Worm (Caenorhabditis elegans) whole organism, L1 larva: ENCODE measurements around the gene Y15E3A.3.
A peak's percentile ranks its signal among the peaks of the same experiment; 100 is the strongest.

ENCODE experiments used
- F16B12.6 ChIP-seq: fragments of 150-350 bp; optimal IDR thresholded peaks from 2 replicates; lab custom pipeline; 2014; ENCODE audit warnings: missing biosample characterization, missing genetic modification characterization
- ama-1 ChIP-seq: fragments of 150-350 bp; optimal IDR thresholded peaks from 2 replicates; lab custom pipeline; 2014
- blmp-1 ChIP-seq: fragments of 150-350 bp; optimal IDR thresholded peaks from 2 replicates; lab custom pipeline; 2014; ENCODE audit warnings: missing biosample characterization, missing genetic modification characterization
- ceh-88 ChIP-seq: fragments of 200-800 bp; sonication (Bioruptor generic); IDR thresholded peaks from 2 replicates; pipeline ENCODE4 v1.3.6; 2022; ENCODE audit warnings: missing genetic modification characterization, missing compliant biosample characterization
- dpl-1 ChIP-seq, 3 experiments: fragments of 150-350 bp in 2 of 3; sonication (generic microtip) in 1 of 3; optimal IDR thresholded peaks; 2 replicates each; lab custom pipeline; 2014 to 2017; ENCODE audit warnings: missing biosample characterization in 3 of 3, missing genetic modification characterization in 3 of 3, missing genetic modification reagents in 3 of 3
- efl-3 ChIP-seq: fragments of 200-800 bp; sonication (Bioruptor generic); optimal IDR thresholded peaks from 2 replicates; lab custom pipeline; 2018; ENCODE audit warnings: mild to moderate bottlenecking, missing genetic modification characterization, missing compliant biosample characterization
- egl-13 ChIP-seq: sonication (generic microtip); optimal IDR thresholded peaks from 2 replicates; lab custom pipeline; 2016; ENCODE audit warnings: missing genotype, missing genetic modification reagents, missing genetic modification characterization, missing compliant biosample characterization
- egl-27 ChIP-seq, 2 experiments: fragments of 150-350 bp in 1 of 2; sonication (generic microtip); optimal IDR thresholded peaks; 3 replicates each; lab custom pipeline; 2017 to 2018; ENCODE audit warnings: missing biosample characterization in 2 of 2, missing genetic modification characterization in 2 of 2, missing genetic modification reagents in 2 of 2
- elt-3 ChIP-seq, 6 experiments: fragments of 150-350 bp in 1 of 6; sonication (generic microtip); optimal IDR thresholded peaks; 2 replicates each; lab custom pipeline; 2017 to 2018; ENCODE audit warnings: missing biosample characterization in 6 of 6, missing genetic modification characterization in 6 of 6, inconsistent platforms in 1 of 6
- fkh-10 ChIP-seq: sonication (generic microtip); optimal IDR thresholded peaks from 2 replicates; lab custom pipeline; 2017; ENCODE audit warnings: missing biosample characterization, missing genetic modification reagents, missing genetic modification characterization
- fkh-4 ChIP-seq: sonication (generic microtip); optimal IDR thresholded peaks from 2 replicates; lab custom pipeline; 2016; ENCODE audit warnings: missing compliant biosample characterization, missing genetic modification characterization, borderline replicate concordance
- fkh-8 ChIP-seq: sonication (generic microtip); optimal IDR thresholded peaks from 2 replicates; lab custom pipeline; 2016; ENCODE audit warnings: mild to moderate bottlenecking, missing genetic modification characterization, missing compliant biosample characterization
- fos-1 ChIP-seq: fragments of 150-350 bp; optimal IDR thresholded peaks from 2 replicates; lab custom pipeline; 2014; ENCODE audit warnings: missing biosample characterization, missing genetic modification characterization
- grh-1 ChIP-seq: fragments of 200-800 bp; sonication (Bioruptor generic); IDR thresholded peaks from 2 replicates; pipeline ENCODE4 v1.3.6; 2022; ENCODE audit warnings: missing genetic modification reagents, missing genetic modification characterization, missing compliant biosample characterization
- hlh-17 ChIP-seq: fragments of 200-800 bp; sonication (Bioruptor generic); optimal IDR thresholded peaks from 2 replicates; lab custom pipeline; 2018; ENCODE audit warnings: missing genetic modification characterization, mild to moderate bottlenecking, missing compliant biosample characterization, moderate library complexity, borderline replicate concordance
- irx-1 ChIP-seq: sonication (generic microtip); optimal IDR thresholded peaks from 2 replicates; lab custom pipeline; 2016; ENCODE audit warnings: missing genetic modification characterization, missing compliant biosample characterization
- jun-1 ChIP-seq: fragments of 150-350 bp; optimal IDR thresholded peaks from 2 replicates; lab custom pipeline; 2014; ENCODE audit warnings: missing biosample characterization, missing genetic modification reagents, missing genetic modification characterization
- lin-14 ChIP-seq: fragments of 200-800 bp; sonication (Bioruptor generic); optimal IDR thresholded peaks from 2 replicates; lab custom pipeline; 2018; ENCODE audit warnings: mild to moderate bottlenecking, missing genetic modification characterization, moderate library complexity, missing compliant biosample characterization
- lin-35 ChIP-seq, 2 experiments: fragments of 150-350 bp; optimal IDR thresholded peaks; 2 replicates each; lab custom pipeline; 2014; ENCODE audit warnings: missing biosample characterization in 2 of 2, missing genetic modification characterization in 2 of 2, missing genetic modification reagents in 2 of 2
- lsy-2 ChIP-seq, 2 experiments: fragments of 150-350 bp; optimal IDR thresholded peaks; 2 replicates each; lab custom pipeline; 2014; ENCODE audit warnings: missing biosample characterization in 2 of 2, missing genetic modification characterization in 2 of 2
- mab-9 ChIP-seq: fragments of 200-800 bp; sonication (Bioruptor generic); IDR thresholded peaks from 2 replicates; pipeline ENCODE4 v1.3.6; 2022; ENCODE audit warnings: missing genetic modification reagents, missing genetic modification characterization, missing compliant biosample characterization
- mep-1 ChIP-seq: fragments of 150-350 bp; optimal IDR thresholded peaks from 2 replicates; lab custom pipeline; 2014; ENCODE audit warnings: missing biosample characterization, missing genetic modification characterization
- nhr-20 ChIP-seq: sonication (generic microtip); optimal IDR thresholded peaks from 2 replicates; lab custom pipeline; 2016; ENCODE audit warnings: mild to moderate bottlenecking, missing genetic modification characterization, missing compliant biosample characterization
- nhr-47 ChIP-seq: sonication (generic microtip); optimal IDR thresholded peaks from 2 replicates; lab custom pipeline; 2016; ENCODE audit warnings: mild to moderate bottlenecking, missing genetic modification characterization, moderate library complexity, missing compliant biosample characterization
- nhr-71 ChIP-seq: sonication (generic microtip); optimal IDR thresholded peaks from 2 replicates; lab custom pipeline; 2016; ENCODE audit warnings: mild to moderate bottlenecking, missing genetic modification characterization, moderate library complexity, missing compliant biosample characterization
- nhr-76 ChIP-seq: sonication (generic microtip); optimal IDR thresholded peaks from 2 replicates; lab custom pipeline; 2017; ENCODE audit warnings: missing biosample characterization, missing genetic modification characterization
- nhr-77 ChIP-seq: fragments of 150-350 bp; optimal IDR thresholded peaks from 2 replicates; lab custom pipeline; 2014; ENCODE audit warnings: missing biosample characterization, missing genetic modification characterization
- nhr-85 ChIP-seq: sonication (generic microtip); peaks from one replicate; lab custom pipeline; 2016; ENCODE audit warnings: missing genetic modification characterization, inconsistent platforms, missing compliant biosample characterization
- nhr-90 ChIP-seq: sonication (generic microtip); optimal IDR thresholded peaks from 2 replicates; lab custom pipeline; 2016; ENCODE audit warnings: mild to moderate bottlenecking, missing genetic modification characterization, missing compliant biosample characterization; ENCODE audit not compliant: poor library complexity
- pag-3 ChIP-seq: sonication (generic microtip); optimal IDR thresholded peaks from 2 replicates; lab custom pipeline; 2017; ENCODE audit warnings: missing genetic modification characterization, mild to moderate bottlenecking, missing compliant biosample characterization, antibody characterized with exemption, borderline replicate concordance; ENCODE audit not compliant: insufficient read depth
- pqm-1 ChIP-seq: sonication (generic microtip); optimal IDR thresholded peaks from 3 replicates; lab custom pipeline; 2017; ENCODE audit warnings: missing biosample characterization, missing genetic modification characterization
- rnt-1 ChIP-seq: sonication (generic microtip); optimal IDR thresholded peaks from 2 replicates; lab custom pipeline; 2016; ENCODE audit warnings: mild to moderate bottlenecking, missing genetic modification characterization, moderate library complexity, missing compliant biosample characterization
- skn-1 ChIP-seq: fragments of 150-350 bp; optimal IDR thresholded peaks from 2 replicates; lab custom pipeline; 2014; ENCODE audit warnings: missing biosample characterization, missing genetic modification characterization
- snpc-4 ChIP-seq: fragments of 150-350 bp; optimal IDR thresholded peaks from 2 replicates; lab custom pipeline; 2014; ENCODE audit warnings: missing biosample characterization, missing genetic modification characterization
- snu-23 ChIP-seq: sonication (generic microtip); optimal IDR thresholded peaks from 2 replicates; lab custom pipeline; 2016; ENCODE audit warnings: missing genetic modification characterization, missing compliant biosample characterization
- sox-4 ChIP-seq: sonication (generic microtip); optimal IDR thresholded peaks from 2 replicates; lab custom pipeline; 2016; ENCODE audit warnings: missing genetic modification characterization, missing compliant biosample characterization
- sup-37 ChIP-seq: fragments of 200-800 bp; sonication (Bioruptor generic); optimal IDR thresholded peaks from 2 replicates; lab custom pipeline; 2018; ENCODE audit warnings: mild to moderate bottlenecking, missing genetic modification characterization, missing compliant biosample characterization
- swsn-7 ChIP-seq: sonication (generic microtip); optimal IDR thresholded peaks from 2 replicates; lab custom pipeline; 2016; ENCODE audit warnings: missing genetic modification characterization, missing compliant biosample characterization
- tbx-2 ChIP-seq: sonication (generic microtip); optimal IDR thresholded peaks from 2 replicates; lab custom pipeline; 2016; ENCODE audit warnings: missing genetic modification characterization, missing compliant biosample characterization
- unc-30 ChIP-seq: sonication (generic microtip); optimal IDR thresholded peaks from 2 replicates; lab custom pipeline; 2017; ENCODE audit warnings: missing biosample characterization, missing genetic modification characterization
- unc-62 ChIP-seq: fragments of 150-350 bp; optimal IDR thresholded peaks from 2 replicates; lab custom pipeline; 2014; ENCODE audit warnings: missing biosample characterization, missing genetic modification reagents, missing genetic modification characterization
- xbp-1 ChIP-seq: sonication (generic microtip); optimal IDR thresholded peaks from 2 replicates; lab custom pipeline; 2016; ENCODE audit warnings: missing genetic modification characterization, missing compliant biosample characterization
- ztf-4 ChIP-seq: fragments of 150-350 bp; optimal IDR thresholded peaks from 2 replicates; lab custom pipeline; 2014; ENCODE audit warnings: missing biosample characterization, missing genetic modification characterization

Gene Y15E3A.3

DNA sequence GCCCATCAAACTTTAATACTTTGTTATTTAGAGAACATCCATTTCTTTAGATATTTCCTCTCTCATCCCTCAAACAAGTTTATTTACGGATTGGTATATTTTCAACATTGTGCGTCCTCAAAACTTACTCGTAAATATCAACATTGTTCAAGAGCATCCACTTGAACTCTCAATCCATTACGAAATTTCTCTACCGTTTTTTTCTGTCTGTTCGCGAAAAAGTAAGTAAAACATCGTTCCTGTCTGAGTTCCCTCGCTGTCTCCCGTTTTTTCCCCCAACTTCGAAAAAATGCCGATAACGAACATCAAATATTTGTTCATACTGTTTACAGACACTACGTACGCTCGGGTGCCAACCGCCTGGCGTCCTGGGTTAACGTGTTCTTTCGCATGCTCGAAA lies 9.3 kb upstream of the Y15E3A.3 start (continued):
- TF ChIP-seq pqm-1 (tag; lab: Kevin White, UChicago) (no peak), irx-1 (tag; lab: Kevin White, UChicago) (no peak), sup-37 (peak; percentile 17), fkh-8 (tag; lab: Kevin White, UChicago) (no peak), snu-23 (GFP tag; lab: Kevin White, UChicago) (no peak), egl-13 (tag; lab: Kevin White, UChicago) (no peak), nhr-20 (peak; percentile 13), hlh-17 (no peak), fkh-4 (no peak), ceh-88 (GFP tag; lab: Robert Waterston, UW) (no peak), xbp-1 (tag; lab: Kevin White, UChicago) (no peak), mab-9 (GFP tag; lab: Robert Waterston, UW) (no peak), pag-3 (tag; lab: Kevin White, UChicago) (no peak), ama-1 (no peak), lin-35 (GFP tag; optimal IDR thresholded peaks at IDR 0.05; lab: Kevin White, UChicago) (no peak), tbx-2 (tag; lab: Kevin White, UChicago) (peak; percentile 43), lin-14 (GFP tag; lab: Kevin White, UChicago) (peak; percentile 63), nhr-71 (tag; lab: Kevin White, UChicago) (no peak), snpc-4 (tag; lab: Kevin White, UChicago) (no peak), fkh-10 (GFP tag; lab: Kevin White, UChicago) (no peak), sox-4 (tag; lab: Kevin White, UChicago) (no peak), grh-1 (0 out of 2 replicates have a peak, but pooled peaks have one; percentile 9), fos-1 (tag; lab: Kevin White, UChicago) (no peak), jun-1 (tag; lab: Kevin White, UChicago) (no peak), ztf-4 (no peak)

DNA sequence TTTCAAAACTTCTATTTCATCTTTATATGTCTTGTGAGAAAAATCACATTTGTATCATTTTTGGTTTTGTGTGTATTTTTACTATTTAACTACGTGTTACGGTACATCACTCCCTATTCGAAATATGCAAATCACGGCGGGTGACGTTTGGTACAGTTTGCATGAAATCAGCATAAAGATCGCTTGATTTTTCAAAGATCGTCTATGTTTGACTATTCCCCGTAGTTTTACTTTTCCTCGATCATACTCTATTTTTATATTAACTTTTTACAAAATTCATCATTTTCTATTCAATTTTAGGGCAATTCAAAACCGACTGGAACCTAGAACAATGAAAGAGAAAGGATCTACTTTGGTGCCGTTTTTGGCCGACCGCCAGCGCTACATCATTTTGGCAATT lies 5.1 kb upstream of the Y15E3A.3 start, which contains the start of gene Y15E3A.4:
Y15E3A.4 (plus strand) TSS at position 301 of the 400 bp plus-strand sequence.
- TF ChIP-seq fkh-10 (GFP tag; lab: Kevin White, UChicago) (no peak), fkh-4 (no peak), lsy-2 (tag; optimal IDR thresholded peaks at IDR 0.05; lab: Kevin White, UChicago) (no peak), ztf-4 (no peak), egl-27 (tag; optimal IDR thresholded peaks at IDR 0.05; lab: Kevin White, UChicago) (no peak), unc-30 (tag; lab: Kevin White, UChicago) (no peak), dpl-1 (GFP tag; optimal IDR thresholded peaks at IDR 0.05; lab: Kevin White, UChicago) (no peak), nhr-47 (no peak)

DNA sequence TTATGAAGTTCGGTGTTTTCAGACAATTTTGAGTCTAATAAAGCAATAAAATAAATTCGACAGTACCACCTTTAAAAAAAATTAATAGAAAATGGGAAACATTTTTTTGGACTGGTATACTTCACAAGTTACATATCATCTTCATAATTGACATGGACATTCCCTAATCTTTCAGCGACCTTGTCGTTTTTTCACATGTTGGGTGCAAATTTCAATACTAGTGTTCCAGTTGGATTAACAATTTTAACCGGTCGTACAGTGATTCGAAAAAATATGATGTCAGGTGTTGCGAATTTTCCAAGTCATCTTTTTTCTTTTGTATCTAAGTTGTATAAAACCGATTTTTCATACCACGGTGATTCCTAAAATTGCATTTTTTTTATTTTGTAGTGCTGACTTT lies 2.7 kb upstream of the Y15E3A.3 start:
- peak; percentile 72 for TF ChIP-seq nhr-85 (tag; lab: Kevin White, UChicago)
- TF ChIP-seq unc-62: no peak

DNA sequence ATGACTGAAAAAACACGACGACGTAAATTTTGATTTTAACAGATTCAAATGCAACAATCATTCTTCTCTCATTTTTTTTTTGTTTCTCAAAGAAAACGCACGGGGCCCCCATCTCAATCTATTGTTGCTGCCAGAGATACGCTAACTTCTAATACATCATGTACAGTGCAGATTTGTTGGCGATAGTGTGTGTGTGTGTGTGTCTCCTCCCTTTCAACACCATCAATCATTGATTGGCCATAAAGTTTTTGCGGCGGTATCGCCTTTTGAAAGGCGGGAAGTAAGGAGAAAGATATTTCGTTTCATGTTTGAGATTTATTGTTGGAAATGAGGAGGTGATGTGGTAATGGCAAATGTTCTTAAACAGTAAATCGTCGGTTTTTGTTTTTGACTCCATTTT lies 1.6 kb upstream of the Y15E3A.3 start:
- TF ChIP-seq nhr-76: no peak
- no peak for TF ChIP-seq F16B12.6 (tag; lab: Kevin White, UChicago)
- peak; percentile 71 for TF ChIP-seq snu-23 (GFP tag; lab: Kevin White, UChicago)
- peak; percentile 21 for TF ChIP-seq rnt-1 (tag; lab: Kevin White, UChicago)
- peak in 3 of 6 experiments; percentile 49 to 56 (median 54) for TF ChIP-seq elt-3 (tag; optimal IDR thresholded peaks at IDR 0.05; lab: Kevin White, UChicago)
- TF ChIP-seq nhr-47: peak; percentile 2
- peak; percentile 55 for TF ChIP-seq mep-1 (tag; lab: Kevin White, UChicago)
- TF ChIP-seq blmp-1: peak; percentile 80
- TF ChIP-seq grh-1: peak; percentile 25; the same call in 1 of the 2 replicates
- TF ChIP-seq irx-1 (tag; lab: Kevin White, UChicago): peak; percentile 51
- TF ChIP-seq skn-1 (tag; lab: Kevin White, UChicago): no peak
- TF ChIP-seq lin-35 (GFP tag; optimal IDR thresholded peaks at IDR 0.05; lab: Kevin White, UChicago): peak in 1 of 2 experiments; percentile 15
- peak; percentile 32 for TF ChIP-seq nhr-90 (tag; lab: Kevin White, UChicago)
- TF ChIP-seq lsy-2 (tag; optimal IDR thresholded peaks at IDR 0.05; lab: Kevin White, UChicago): peak; percentile 2 to 43
- TF ChIP-seq nhr-77: no peak
- peak; percentile 67 for TF ChIP-seq nhr-20
- TF ChIP-seq swsn-7 (tag; lab: Kevin White, UChicago): no peak
- TF ChIP-seq nhr-85 (tag; lab: Kevin White, UChicago): peak; percentile 99
- TF ChIP-seq dpl-1 (GFP tag; optimal IDR thresholded peaks at IDR 0.05; lab: Kevin White, UChicago): no peak
- peak; percentile 21 for TF ChIP-seq efl-3 (GFP tag; lab: Kevin White, UChicago)
- peak; percentile 54 for TF ChIP-seq nhr-71 (tag; lab: Kevin White, UChicago)
- no peak for TF ChIP-seq ceh-88 (GFP tag; lab: Robert Waterston, UW)
- no peak for TF ChIP-seq ztf-4
- peak; percentile 84 for TF ChIP-seq lin-14 (GFP tag; lab: Kevin White, UChicago)
